Worm (Caenorhabditis elegans) whole organism, L1 larva: Measurements from ENCODE around the gene F07D3.3.

Source experiments
- aly-2 ChIP-seq: fragments of 150-350 bp; optimal IDR thresholded peaks from 2 replicates; lab custom pipeline; 2014; ENCODE audit warnings: missing biosample characterization, missing genetic modification characterization
- hpl-2 ChIP-seq: fragments of 150-350 bp; optimal IDR thresholded peaks from 2 replicates; lab custom pipeline; 2014; ENCODE audit warnings: missing biosample characterization, missing genetic modification reagents, missing genetic modification characterization
- jun-1 ChIP-seq: fragments of 150-350 bp; optimal IDR thresholded peaks from 2 replicates; lab custom pipeline; 2014; ENCODE audit warnings: missing biosample characterization, missing genetic modification reagents, missing genetic modification characterization
- lsy-2 ChIP-seq, 2 experiments: fragments of 150-350 bp; optimal IDR thresholded peaks; 2 replicates each; lab custom pipeline; 2014; ENCODE audit warnings: missing biosample characterization in 2 of 2, missing genetic modification characterization in 2 of 2
- nhr-237 ChIP-seq: fragments of 150-350 bp; optimal IDR thresholded peaks from 2 replicates; lab custom pipeline; 2014; ENCODE audit warnings: missing biosample characterization, missing genetic modification characterization
- pqm-1 ChIP-seq: sonication (generic microtip); optimal IDR thresholded peaks from 3 replicates; lab custom pipeline; 2017; ENCODE audit warnings: missing biosample characterization, missing genetic modification characterization
- skn-1 ChIP-seq: fragments of 150-350 bp; optimal IDR thresholded peaks from 2 replicates; lab custom pipeline; 2014; ENCODE audit warnings: missing biosample characterization, missing genetic modification characterization
- snpc-4 ChIP-seq: fragments of 150-350 bp; optimal IDR thresholded peaks from 2 replicates; lab custom pipeline; 2014; ENCODE audit warnings: missing biosample characterization, missing genetic modification characterization
- sptf-1 ChIP-seq: fragments of 150-350 bp; optimal IDR thresholded peaks from 2 replicates; lab custom pipeline; 2014; ENCODE audit warnings: missing biosample characterization, missing genetic modification characterization
- unc-130 ChIP-seq: fragments of 150-350 bp; optimal IDR thresholded peaks from 2 replicates; lab custom pipeline; 2017; ENCODE audit warnings: missing biosample characterization, missing genetic modification characterization, inconsistent platforms

DNA sequence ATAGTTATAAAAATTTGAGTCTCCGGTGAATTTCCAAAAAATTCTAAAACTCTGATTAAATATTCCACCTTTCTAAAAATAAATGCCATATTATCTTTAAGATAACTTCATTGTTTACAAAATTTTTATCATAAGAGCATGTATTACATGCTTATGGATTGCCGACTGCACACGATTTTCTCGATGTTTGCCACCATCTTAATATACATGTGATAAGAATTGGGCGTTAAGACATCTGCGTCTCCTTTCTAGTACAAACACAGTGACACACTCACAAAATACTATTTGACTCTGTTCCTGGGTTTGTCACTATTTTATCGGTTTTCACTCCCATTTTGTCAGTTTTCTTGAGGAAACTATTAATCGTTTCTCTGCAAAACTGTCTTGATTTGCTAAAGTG lies 19.4 kb downstream of the F07D3.3 start:
- TF ChIP-seq skn-1 = no peak
- no peak for TF ChIP-seq lsy-2 (tag; optimal IDR thresholded peaks at IDR 0.05; lab: Kevin White, UChicago)
- no peak for TF ChIP-seq aly-2
- TF ChIP-seq sptf-1 = no peak
- no peak for TF ChIP-seq nhr-237
- no peak for TF ChIP-seq hpl-2 (GFP tag; lab: Kevin White, UChicago)
- no peak for TF ChIP-seq snpc-4
- TF ChIP-seq pqm-1 (tag; lab: Kevin White, UChicago) = no peak
- no peak for TF ChIP-seq unc-130 (tag; lab: Kevin White, UChicago)
- TF ChIP-seq jun-1 (tag; lab: Kevin White, UChicago) = no peak
